Worm (Caenorhabditis elegans) whole organism, mixed stage, embryonic: ENCODE data around the gene srh-112.

Experiments
- M03D4.4 ChIP-seq: sonication (generic microtip); optimal IDR thresholded peaks from 2 replicates; lab custom pipeline; 2017; ENCODE audit warnings: mild to moderate bottlenecking, missing genetic modification characterization, missing compliant biosample characterization
- bed-3 ChIP-seq: fragments of 200-800 bp; sonication (Bioruptor generic); optimal IDR thresholded peaks from 3 replicates; lab custom pipeline; 2018; ENCODE audit warnings: mild to moderate bottlenecking, missing genetic modification characterization, moderate library complexity, missing compliant biosample characterization
- ceh-39 ChIP-seq: fragments of 150-350 bp; optimal IDR thresholded peaks from 2 replicates; lab custom pipeline; 2014; ENCODE audit warnings: missing biosample characterization, missing genetic modification characterization
- ceh-43 ChIP-seq: fragments of 200-800 bp; sonication (Bioruptor generic); optimal IDR thresholded peaks from 2 replicates; lab custom pipeline; 2018; ENCODE audit warnings: mild to moderate bottlenecking, missing genetic modification characterization, moderate library complexity, missing compliant biosample characterization
- ceh-83 ChIP-seq: fragments of 200-800 bp; sonication (Bioruptor generic); optimal IDR thresholded peaks from 2 replicates; lab custom pipeline; 2018; ENCODE audit warnings: mild to moderate bottlenecking, missing genetic modification characterization, missing compliant biosample characterization
- ces-1 ChIP-seq: fragments of 150-350 bp; optimal IDR thresholded peaks from 2 replicates; lab custom pipeline; 2014; ENCODE audit warnings: missing biosample characterization, missing genetic modification reagents, missing genetic modification characterization
- drap-1 ChIP-seq: fragments of 200-800 bp; sonication (Bioruptor generic); optimal IDR thresholded peaks from 3 replicates; lab custom pipeline; 2018; ENCODE audit warnings: mild to moderate bottlenecking, missing genetic modification characterization, missing compliant biosample characterization
- elt-1 ChIP-seq: sonication (generic microtip); optimal IDR thresholded peaks from 2 replicates; lab custom pipeline; 2017; ENCODE audit warnings: missing genetic modification characterization, mild to moderate bottlenecking, missing compliant biosample characterization, antibody characterized with exemption, moderate library complexity, borderline replicate concordance; ENCODE audit not compliant: insufficient read depth
- ham-2 ChIP-seq: fragments of 200-800 bp; sonication (Bioruptor generic); optimal IDR thresholded peaks from 2 replicates; lab custom pipeline; 2018; ENCODE audit warnings: mild to moderate bottlenecking, missing genetic modification characterization, missing compliant biosample characterization
- lin-13 ChIP-seq: fragments of 150-350 bp; optimal IDR thresholded peaks from 2 replicates; lab custom pipeline; 2014; ENCODE audit warnings: missing biosample characterization, missing genetic modification characterization
- lin-32 ChIP-seq: fragments of 200-800 bp; sonication (Bioruptor generic); optimal IDR thresholded peaks from 2 replicates; lab custom pipeline; 2018; ENCODE audit warnings: mild to moderate bottlenecking, missing genetic modification characterization, missing compliant biosample characterization
- lsy-2 ChIP-seq: fragments of 150-350 bp; optimal IDR thresholded peaks from 2 replicates; lab custom pipeline; 2014; ENCODE audit warnings: missing biosample characterization, missing genetic modification characterization
- mep-1 ChIP-seq: fragments of 150-350 bp; optimal IDR thresholded peaks from 2 replicates; lab custom pipeline; 2017; ENCODE audit warnings: missing biosample characterization, missing genetic modification reagents, missing genetic modification characterization, inconsistent platforms
- mls-2 ChIP-seq: sonication (generic microtip); optimal IDR thresholded peaks from 2 replicates; lab custom pipeline; 2016; ENCODE audit warnings: mild to moderate bottlenecking, missing genetic modification characterization, moderate library complexity, missing compliant biosample characterization
- nhr-12 ChIP-seq: fragments of 150-350 bp; optimal IDR thresholded peaks from 2 replicates; lab custom pipeline; 2014; ENCODE audit warnings: missing biosample characterization, missing genetic modification characterization
- nhr-2 ChIP-seq: fragments of 150-350 bp; optimal IDR thresholded peaks from 2 replicates; lab custom pipeline; 2014; ENCODE audit warnings: missing biosample characterization, missing genetic modification characterization
- nhr-237 ChIP-seq: fragments of 150-350 bp; optimal IDR thresholded peaks from 2 replicates; lab custom pipeline; 2014; ENCODE audit warnings: missing biosample characterization, missing genetic modification characterization
- nhr-76 ChIP-seq: sonication (generic microtip); optimal IDR thresholded peaks from 2 replicates; lab custom pipeline; 2017; ENCODE audit warnings: missing biosample characterization, missing genetic modification characterization
- sem-2 ChIP-seq: fragments of 200-800 bp; sonication (Bioruptor generic); optimal IDR thresholded peaks from 2 replicates; lab custom pipeline; 2018; ENCODE audit warnings: mild to moderate bottlenecking, missing genetic modification characterization, missing compliant biosample characterization
- sptf-1 ChIP-seq: sonication (generic microtip); optimal IDR thresholded peaks from 2 replicates; lab custom pipeline; 2017; ENCODE audit warnings: mild to moderate bottlenecking, missing genetic modification characterization, moderate library complexity, missing compliant biosample characterization
- tbx-8 ChIP-seq: fragments of 200-800 bp; sonication (Bioruptor generic); optimal IDR thresholded peaks from 2 replicates; lab custom pipeline; 2018; ENCODE audit warnings: mild to moderate bottlenecking, missing genetic modification characterization, moderate library complexity, missing compliant biosample characterization
- unc-120 ChIP-seq: sonication (generic microtip); optimal IDR thresholded peaks from 2 replicates; lab custom pipeline; 2017; ENCODE audit warnings: missing genetic modification characterization, missing compliant biosample characterization; ENCODE audit not compliant: poor library complexity, severe bottlenecking
- unc-62 ChIP-seq: fragments of 150-350 bp; optimal IDR thresholded peaks from 2 replicates; lab custom pipeline; 2014; ENCODE audit warnings: missing biosample characterization, missing genetic modification reagents, missing genetic modification characterization
- zip-8 ChIP-seq: fragments of 150-350 bp; optimal IDR thresholded peaks from 2 replicates; lab custom pipeline; 2014; ENCODE audit warnings: missing biosample characterization, missing genetic modification characterization
- ztf-11 ChIP-seq: fragments of 150-350 bp; optimal IDR thresholded peaks from 2 replicates; lab custom pipeline; 2014; ENCODE audit warnings: missing biosample characterization, missing genetic modification characterization

srh-112 gene

ce11 chrV:17192238-17192637, 33.8 kb downstream of the srh-112 start, which contains the start of gene srz-47:
Gene srz-47, minus strand, starts transcription at chrV:17192338.
- TF ChIP-seq ceh-43 (GFP tag; lab: Kevin White, UChicago) (no peak), unc-120 (tag; lab: Kevin White, UChicago) (no peak), elt-1 (no peak), tbx-8 (GFP tag; lab: Kevin White, UChicago) (no peak), ces-1 (GFP tag; lab: Kevin White, UChicago) (no peak), sptf-1 (no peak), ham-2 (GFP tag; lab: Kevin White, UChicago) (no peak)

ce11 chrV:17190399-17190798, 35.6 kb downstream of the srh-112 start, which contains the start of gene str-199:
Gene str-199, minus strand, starts transcription at chrV:17190499.
- TF ChIP-seq ham-2 (GFP tag; lab: Kevin White, UChicago), result no peak
- TF ChIP-seq nhr-12 (tag; lab: Kevin White, UChicago), result no peak
- no peak for TF ChIP-seq mls-2 (tag; lab: Kevin White, UChicago)
- no peak for TF ChIP-seq ceh-39 (tag; lab: Kevin White, UChicago)
- no peak for TF ChIP-seq mep-1 (tag; lab: Kevin White, UChicago)

DNA sequence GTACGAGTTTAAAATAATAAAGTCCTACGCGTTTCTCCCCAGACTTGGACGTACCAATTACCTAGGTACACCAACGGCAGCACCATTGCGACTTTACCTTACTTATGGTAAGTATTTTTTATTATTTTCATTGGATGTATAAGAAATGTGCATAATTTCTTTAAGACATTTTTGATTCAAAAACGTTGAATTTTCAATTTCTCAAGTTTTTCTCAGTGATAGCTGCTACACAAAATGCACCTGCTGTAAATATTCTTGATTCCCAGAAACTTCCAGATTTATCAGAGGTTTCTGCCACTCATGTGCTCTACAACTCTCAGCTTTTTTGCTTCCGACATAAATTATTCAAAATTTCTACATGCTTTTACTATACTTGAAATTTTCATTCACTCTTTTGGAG, 44.0 kb downstream of the srh-112 start, which contains the start of gene srh-159:
srh-159 (plus strand) TSS at position 301 of the 400 bp plus-strand sequence.
- TF ChIP-seq ztf-11 (tag; lab: Kevin White, UChicago) (no peak), M03D4.4 (tag; lab: Kevin White, UChicago) (no peak), mls-2 (tag; lab: Kevin White, UChicago) (no peak), lsy-2 (tag; lab: Kevin White, UChicago) (no peak), mep-1 (tag; lab: Kevin White, UChicago) (no peak), ces-1 (GFP tag; lab: Kevin White, UChicago) (no peak), unc-62 (GFP tag; lab: Kevin White, UChicago) (no peak), nhr-237 (tag; lab: Kevin White, UChicago) (no peak)

ce11 chrV:17178457-17178856, 47.6 kb downstream of the srh-112 start, which contains the start of gene srh-174:
Gene srh-174, plus strand, starts transcription at chrV:17178757.
- TF ChIP-seq ceh-43 (GFP tag; lab: Kevin White, UChicago) (no peak), sptf-1 (no peak), lsy-2 (tag; lab: Kevin White, UChicago) (no peak), lin-13 (no peak), nhr-2 (tag; lab: Kevin White, UChicago) (no peak), drap-1 (GFP tag; lab: Kevin White, UChicago) (no peak), ceh-39 (tag; lab: Kevin White, UChicago) (no peak), mep-1 (tag; lab: Kevin White, UChicago) (no peak), nhr-76 (no peak), sem-2 (GFP tag; lab: Kevin White, UChicago) (no peak), nhr-237 (tag; lab: Kevin White, UChicago) (no peak), zip-8 (tag; lab: Kevin White, UChicago) (no peak), bed-3 (no peak), lin-32 (GFP tag; lab: Kevin White, UChicago) (no peak), ceh-83 (GFP tag; lab: Kevin White, UChicago) (no peak)

ce11 chrV:17177967-17178366, 48.1 kb downstream of the srh-112 start, which contains the start of gene srsx-1:
Gene srsx-1, minus strand, starts transcription at chrV:17178067.
- no peak for TF ChIP-seq lin-32 (GFP tag; lab: Kevin White, UChicago)
- TF ChIP-seq ceh-39 (tag; lab: Kevin White, UChicago), result no peak
- TF ChIP-seq ham-2 (GFP tag; lab: Kevin White, UChicago), result no peak
